Worm (Caenorhabditis elegans) whole organism, young adult: Measurements from ENCODE around the gene Y22D7AR.2.
A peak's percentile ranks its signal among the peaks of the same experiment; 100 is the strongest.

Experiments used
- B0261.1 ChIP-seq: sonication (generic microtip); optimal IDR thresholded peaks from 2 replicates; lab custom pipeline; 2016; ENCODE audit warnings: mild to moderate bottlenecking, missing genetic modification characterization, moderate library complexity, missing compliant biosample characterization
- C06A6.2 ChIP-seq: fragments of 200-800 bp; sonication (Bioruptor generic); conservative IDR thresholded peaks from 2 replicates; pipeline ENCODE4 v1.3.6; 2022; ENCODE audit warnings: missing genetic modification characterization, missing compliant biosample characterization
- F33H1.4 ChIP-seq: fragments of 200-800 bp; sonication (Bioruptor generic); IDR thresholded peaks from 2 replicates; pipeline ENCODE4 v1.3.6; 2022; ENCODE audit warnings: missing genetic modification reagents, missing genetic modification characterization, missing compliant biosample characterization
- F37B4.10 ChIP-seq: fragments of 200-800 bp; sonication (Bioruptor generic); IDR thresholded peaks from 2 replicates; pipeline ENCODE4 v1.3.6; 2022; ENCODE audit warnings: missing genetic modification characterization, missing compliant biosample characterization
- F39B2.1 ChIP-seq: fragments of 200-800 bp; sonication (Bioruptor generic); IDR thresholded peaks from 2 replicates; pipeline ENCODE4 v1.3.6; 2022; ENCODE audit warnings: missing genetic modification reagents, missing genetic modification characterization, missing compliant biosample characterization
- F55B11.4 ChIP-seq: sonication (generic microtip); optimal IDR thresholded peaks from 2 replicates; lab custom pipeline; 2016; ENCODE audit warnings: missing compliant biosample characterization, missing genetic modification characterization, borderline replicate concordance; ENCODE audit not compliant: insufficient read depth
- T26A5.8 ChIP-seq: sonication (generic microtip); optimal IDR thresholded peaks from 2 replicates; lab custom pipeline; 2016; ENCODE audit warnings: missing genetic modification characterization, missing compliant biosample characterization
- Y53G8AR.9 ChIP-seq: fragments of 200-800 bp; sonication (Bioruptor generic); conservative IDR thresholded peaks from 2 replicates; pipeline ENCODE4 v1.3.6; 2022; ENCODE audit warnings: missing genetic modification reagents, missing genetic modification characterization, missing compliant biosample characterization
- akir-1 ChIP-seq: fragments of 200-800 bp; sonication (Bioruptor generic); optimal IDR thresholded peaks from 2 replicates; lab custom pipeline; 2018; ENCODE audit warnings: mild to moderate bottlenecking, missing genetic modification characterization, moderate library complexity, missing compliant biosample characterization
- aptf-2 ChIP-seq: fragments of 200-800 bp; sonication (Bioruptor generic); conservative IDR thresholded peaks from 2 replicates; pipeline ENCODE4 v1.3.6; 2022; ENCODE audit warnings: missing genetic modification reagents, missing genetic modification characterization, missing compliant biosample characterization
- atf-7 ChIP-seq: sonication (generic microtip); optimal IDR thresholded peaks from 2 replicates; lab custom pipeline; 2017; ENCODE audit warnings: mild to moderate bottlenecking, missing genetic modification characterization, missing compliant biosample characterization
- athp-1 ChIP-seq: sonication (generic microtip); optimal IDR thresholded peaks from 2 replicates; lab custom pipeline; 2017; ENCODE audit warnings: mild to moderate bottlenecking, missing genetic modification characterization, missing compliant biosample characterization
- attf-3 ChIP-seq: fragments of 200-800 bp; sonication (Bioruptor generic); conservative IDR thresholded peaks from 2 replicates; pipeline ENCODE4 v1.3.6; 2022; ENCODE audit warnings: missing genetic modification reagents, missing genetic modification characterization, missing compliant biosample characterization
- attf-5 ChIP-seq: fragments of 200-800 bp; sonication (Bioruptor generic); optimal IDR thresholded peaks from 2 replicates; lab custom pipeline; 2018; ENCODE audit warnings: mild to moderate bottlenecking, missing genetic modification characterization, missing compliant biosample characterization
- attf-6 ChIP-seq: fragments of 200-800 bp; sonication (Bioruptor generic); IDR thresholded peaks from 2 replicates; pipeline ENCODE4 v1.3.6; 2022; ENCODE audit warnings: missing genetic modification reagents, missing genetic modification characterization, missing compliant biosample characterization
- bed-1 ChIP-seq: fragments of 200-800 bp; sonication (Bioruptor generic); IDR thresholded peaks from 2 replicates; pipeline ENCODE4 v1.3.6; 2022; ENCODE audit warnings: missing genetic modification reagents, missing genetic modification characterization, missing compliant biosample characterization
- ccch-3 ChIP-seq: fragments of 200-800 bp; sonication (Bioruptor generic); optimal IDR thresholded peaks from 2 replicates; lab custom pipeline; 2018; ENCODE audit warnings: mild to moderate bottlenecking, missing genetic modification characterization, missing compliant biosample characterization
- ceh-100 ChIP-seq: fragments of 200-800 bp; sonication (Bioruptor generic); IDR thresholded peaks from 2 replicates; pipeline ENCODE4 v1.3.6; 2022; ENCODE audit warnings: missing genetic modification reagents, missing genetic modification characterization, missing compliant biosample characterization
- ceh-79 ChIP-seq: sonication (generic microtip); optimal IDR thresholded peaks from 2 replicates; lab custom pipeline; 2017; ENCODE audit warnings: mild to moderate bottlenecking, missing genetic modification characterization, missing compliant biosample characterization
- die-1 ChIP-seq: sonication (generic microtip); optimal IDR thresholded peaks from 2 replicates; lab custom pipeline; 2016; ENCODE audit warnings: missing genotype, mild to moderate bottlenecking, missing genetic modification characterization, missing compliant biosample characterization
- egrh-3 ChIP-seq: fragments of 200-800 bp; sonication (Bioruptor generic); IDR thresholded peaks from 2 replicates; pipeline ENCODE4 v1.3.6; 2022; ENCODE audit warnings: missing genetic modification reagents, missing genetic modification characterization, missing compliant biosample characterization
- ets-4 ChIP-seq: fragments of 200-800 bp; sonication (Bioruptor generic); optimal IDR thresholded peaks from 2 replicates; lab custom pipeline; 2018; ENCODE audit warnings: mild to moderate bottlenecking, missing genetic modification characterization, missing compliant biosample characterization
- fkh-3 ChIP-seq: sonication (generic microtip); optimal IDR thresholded peaks from 2 replicates; lab custom pipeline; 2016; ENCODE audit warnings: mild to moderate bottlenecking, missing genetic modification characterization, missing compliant biosample characterization
- gei-17 ChIP-seq: fragments of 200-800 bp; sonication (Bioruptor generic); optimal IDR thresholded peaks from 2 replicates; lab custom pipeline; 2018; ENCODE audit warnings: mild to moderate bottlenecking, missing genetic modification characterization, missing compliant biosample characterization
- hmg-1.2 ChIP-seq: fragments of 200-800 bp; sonication (Bioruptor generic); IDR thresholded peaks from 2 replicates; pipeline ENCODE4 v1.3.6; 2022; ENCODE audit warnings: missing genetic modification reagents, missing genetic modification characterization, missing compliant biosample characterization
- let-526 ChIP-seq: fragments of 200-800 bp; sonication (Bioruptor generic); IDR thresholded peaks from 2 replicates; pipeline ENCODE4 v1.3.6; 2022; ENCODE audit warnings: missing genetic modification reagents, missing genetic modification characterization, missing compliant biosample characterization
- lin-54 ChIP-seq: fragments of 200-800 bp; sonication (Bioruptor generic); optimal IDR thresholded peaks from 2 replicates; lab custom pipeline; 2018; ENCODE audit warnings: mild to moderate bottlenecking, missing genetic modification characterization, missing compliant biosample characterization
- lir-1 ChIP-seq: fragments of 200-800 bp; sonication (Bioruptor generic); conservative IDR thresholded peaks from 2 replicates; pipeline ENCODE4 v1.3.6; 2022; ENCODE audit warnings: missing genetic modification reagents, missing genetic modification characterization, missing compliant biosample characterization
- nfya-2 ChIP-seq: fragments of 200-800 bp; sonication (Bioruptor generic); IDR thresholded peaks from 2 replicates; pipeline ENCODE4 v1.3.6; 2022; ENCODE audit warnings: missing genetic modification reagents, missing genetic modification characterization, missing compliant biosample characterization
- nhr-27 ChIP-seq: fragments of 200-800 bp; sonication (Bioruptor generic); optimal IDR thresholded peaks from 2 replicates; lab custom pipeline; 2018; ENCODE audit warnings: mild to moderate bottlenecking, missing genetic modification characterization, moderate library complexity, missing compliant biosample characterization
- nhr-80 ChIP-seq: sonication (generic microtip); optimal IDR thresholded peaks from 2 replicates; lab custom pipeline; 2016; ENCODE audit warnings: missing genetic modification characterization, missing compliant biosample characterization
- pbrm-1 ChIP-seq: fragments of 200-800 bp; sonication (Bioruptor generic); IDR thresholded peaks from 2 replicates; pipeline ENCODE4 v1.3.6; 2022; ENCODE audit warnings: missing genetic modification reagents, missing genetic modification characterization, missing compliant biosample characterization
- snpc-1.1 ChIP-seq: sonication (generic microtip); optimal IDR thresholded peaks from 2 replicates; lab custom pipeline; 2017; ENCODE audit warnings: missing genetic modification characterization, mild to moderate bottlenecking, missing compliant biosample characterization, antibody characterized with exemption, moderate library complexity, missing genotype, missing genetic modification reagents; ENCODE audit not compliant: insufficient read depth
- snpc-1.3 ChIP-seq: sonication (generic microtip); optimal IDR thresholded peaks from 2 replicates; lab custom pipeline; 2017; ENCODE audit warnings: missing genetic modification characterization, mild to moderate bottlenecking, missing compliant biosample characterization, antibody characterized with exemption, moderate library complexity, missing genotype, missing genetic modification reagents; ENCODE audit not compliant: insufficient read depth
- snpc-3.4 ChIP-seq: sonication (generic microtip); optimal IDR thresholded peaks from 2 replicates; lab custom pipeline; 2017; ENCODE audit warnings: missing genetic modification characterization, mild to moderate bottlenecking, missing compliant biosample characterization, antibody characterized with exemption, moderate library complexity, missing genotype, missing genetic modification reagents
- snpc-4 ChIP-seq, 5 experiments: fragments of 150-350 bp in 1 of 5; sonication (generic microtip) in 4 of 5; optimal IDR thresholded peaks; 2 replicates each; lab custom pipeline; 2014 to 2018; ENCODE audit warnings: missing genetic modification characterization in 5 of 5, missing biosample characterization in 3 of 5, antibody characterized with exemption in 2 of 5, mild to moderate bottlenecking in 2 of 5, missing compliant biosample characterization in 2 of 5, missing genotype in 2 of 5, moderate library complexity in 2 of 5, missing genetic modification reagents in 1 of 5
- somi-1 ChIP-seq: fragments of 200-800 bp; sonication (Bioruptor generic); optimal IDR thresholded peaks from 2 replicates; lab custom pipeline; 2018; ENCODE audit warnings: mild to moderate bottlenecking, missing genetic modification characterization, missing compliant biosample characterization
- xnd-1 ChIP-seq: sonication (generic microtip); optimal IDR thresholded peaks from 2 replicates; lab custom pipeline; 2016; ENCODE audit warnings: missing genotype, missing genetic modification reagents, missing genetic modification characterization, missing compliant biosample characterization
- zim-3 ChIP-seq: sonication (generic microtip); optimal IDR thresholded peaks from 2 replicates; lab custom pipeline; 2017; ENCODE audit warnings: mild to moderate bottlenecking, missing genetic modification characterization, moderate library complexity, missing compliant biosample characterization
- ztf-22 ChIP-seq: fragments of 200-800 bp; sonication (Bioruptor generic); optimal IDR thresholded peaks from 2 replicates; lab custom pipeline; 2018; ENCODE audit warnings: mild to moderate bottlenecking, missing genetic modification characterization, moderate library complexity, missing compliant biosample characterization
- ztf-28 ChIP-seq: fragments of 200-800 bp; sonication (Bioruptor generic); IDR thresholded peaks from 2 replicates; pipeline ENCODE4 v1.3.6; 2022; ENCODE audit warnings: missing genetic modification reagents, missing genetic modification characterization, missing compliant biosample characterization

Y22D7AR.2 gene

ce11 chrIII:1682262-1682661, 23.5 kb upstream of the Y22D7AR.2 start:
- TF ChIP-seq hmg-1.2 (GFP tag; lab: Robert Waterston, UW) (peak; percentile 80), atf-7 (tag; lab: Kevin White, UChicago) (no peak), F37B4.10 (GFP tag; lab: Robert Waterston, UW) (no peak), athp-1 (tag; lab: Kevin White, UChicago) (no peak), somi-1 (GFP tag; lab: Kevin White, UChicago) (peak; percentile 27), C06A6.2 (GFP tag; lab: Robert Waterston, UW) (0 out of 2 replicates have a peak, but pooled peaks have one; percentile 22), gei-17 (GFP tag; lab: Kevin White, UChicago) (no peak)
- TF ChIP-seq, all 124 proteins: peak for 3

ce11 chrIII:1687999-1688398, 17.7 kb upstream of the Y22D7AR.2 start, which contains the start of gene Y22D7AR.7:
Gene Y22D7AR.7, minus strand, starts transcription at chrIII:1688099.
- TF ChIP-seq snpc-1.1 (tag; lab: Kevin White, UChicago) = no peak
- TF ChIP-seq zim-3 (tag; lab: Kevin White, UChicago) = no peak
- TF ChIP-seq hmg-1.2 (GFP tag; lab: Robert Waterston, UW) = no peak
- TF ChIP-seq let-526 = no peak
- TF ChIP-seq C06A6.2 (GFP tag; lab: Robert Waterston, UW) = no peak
- TF ChIP-seq nhr-27 (tag; lab: Kevin White, UChicago) = no peak
- no peak for TF ChIP-seq B0261.1 (tag; lab: Kevin White, UChicago)
- TF ChIP-seq fkh-3 = no peak
- TF ChIP-seq ets-4 (GFP tag; lab: Kevin White, UChicago) = no peak
- TF ChIP-seq xnd-1 (tag; lab: Kevin White, UChicago) = no peak
- no peak for TF ChIP-seq T26A5.8
- no peak for TF ChIP-seq Y53G8AR.9 (GFP tag; lab: Robert Waterston, UW)

- TF ChIP-seq nfya-2 (GFP tag; lab: Robert Waterston, UW) (no peak), F33H1.4 (GFP tag; lab: Robert Waterston, UW) (no peak), ceh-100 (GFP tag; lab: Robert Waterston, UW) (no peak), nhr-80 (tag; lab: Kevin White, UChicago) (no peak), snpc-3.4 (no peak), B0261.1 (tag; lab: Kevin White, UChicago) (no peak), attf-3 (GFP tag; lab: Robert Waterston, UW) (no peak), die-1 (no peak), C06A6.2 (GFP tag; lab: Robert Waterston, UW) (no peak), egrh-3 (GFP tag; lab: Robert Waterston, UW) (no peak), akir-1 (no peak), F55B11.4 (tag; lab: Kevin White, UChicago) (no peak), atf-7 (tag; lab: Kevin White, UChicago) (no peak), bed-1 (no peak), fkh-3 (no peak), lir-1 (no peak), lin-54 (GFP tag; lab: Kevin White, UChicago) (no peak)
- TF ChIP-seq, all 124 proteins: peak for 0
These were observed 15.8 kb upstream of the Y22D7AR.2 start, which contains the start of gene Y22D7AR.14 for ce11 chrIII:1689927-1690326. Gene Y22D7AR.14, minus strand, starts transcription at chrIII:1690027.

- TF ChIP-seq attf-5 = no peak
- TF ChIP-seq attf-6 = no peak
- no peak for TF ChIP-seq ceh-79 (tag; lab: Kevin White, UChicago)
- TF ChIP-seq Y53G8AR.9 (GFP tag; lab: Robert Waterston, UW) = no peak
- TF ChIP-seq F37B4.10 (GFP tag; lab: Robert Waterston, UW) = no peak
- no peak for TF ChIP-seq snpc-4 (GFP tag; optimal IDR thresholded peaks at IDR 0.05; lab: Kevin White, UChicago)
- no peak for TF ChIP-seq snpc-4 (tag; optimal IDR thresholded peaks at IDR 0.05; lab: Kevin White, UChicago)
- no peak for TF ChIP-seq ceh-100 (GFP tag; lab: Robert Waterston, UW)
- TF ChIP-seq T26A5.8 = no peak
- TF ChIP-seq ztf-22 = no peak
- TF ChIP-seq aptf-2 (GFP tag; lab: Robert Waterston, UW) = no peak
- TF ChIP-seq pbrm-1 (GFP tag; lab: Robert Waterston, UW) = no peak
- TF ChIP-seq lin-54 (GFP tag; lab: Kevin White, UChicago) = no peak
- TF ChIP-seq ccch-3 (GFP tag; lab: Kevin White, UChicago) = no peak
- TF ChIP-seq F39B2.1 (GFP tag; lab: Robert Waterston, UW) = no peak
- TF ChIP-seq ztf-28 = no peak
- no peak for TF ChIP-seq snpc-1.3 (tag; lab: Kevin White, UChicago)
- no peak for TF ChIP-seq B0261.1 (tag; lab: Kevin White, UChicago)
- TF ChIP-seq ets-4 (GFP tag; lab: Kevin White, UChicago) = no peak
These were observed 10.7 kb upstream of the Y22D7AR.2 start, which contains the start of gene srd-64 for ce11 chrIII:1695006-1695405. Gene srd-64, minus strand, starts transcription at chrIII:1695106.
